Worm (Caenorhabditis elegans): ENCODE data around the gene T01B7.9.

T01B7.9 gene

DNA sequence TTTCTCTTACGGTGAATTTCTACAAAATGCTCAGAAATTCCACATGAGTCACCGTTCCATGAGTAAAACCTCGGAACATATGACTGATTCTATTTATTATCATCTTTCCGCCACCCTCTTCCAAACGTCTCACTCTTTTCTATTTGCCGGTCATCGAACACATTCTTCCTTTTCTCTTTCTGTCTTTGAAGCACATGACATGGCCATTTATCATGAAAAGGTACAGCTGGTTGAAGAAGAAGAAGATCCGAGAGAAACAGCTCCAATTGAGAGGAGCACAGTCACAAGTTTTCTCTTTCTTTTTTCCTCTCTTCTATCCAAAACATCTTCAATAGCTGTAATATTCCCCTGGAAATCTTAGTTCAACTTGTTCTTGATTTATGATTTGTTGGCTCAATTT is 19.6 kb downstream of the T01B7.9 start, which contains the start of gene cup-16:
cup-16 (plus strand) TSS at position 132 of the 400 bp plus-strand sequence.
- TF ChIP-seq dao-5 (tag; optimal IDR thresholded peaks at IDR 0.05) (no peak), W03F9.2 (tag; optimal IDR thresholded peaks at IDR 0.05) (no peak), him-1 (tag; optimal IDR thresholded peaks at IDR 0.05) (no peak)

DNA sequence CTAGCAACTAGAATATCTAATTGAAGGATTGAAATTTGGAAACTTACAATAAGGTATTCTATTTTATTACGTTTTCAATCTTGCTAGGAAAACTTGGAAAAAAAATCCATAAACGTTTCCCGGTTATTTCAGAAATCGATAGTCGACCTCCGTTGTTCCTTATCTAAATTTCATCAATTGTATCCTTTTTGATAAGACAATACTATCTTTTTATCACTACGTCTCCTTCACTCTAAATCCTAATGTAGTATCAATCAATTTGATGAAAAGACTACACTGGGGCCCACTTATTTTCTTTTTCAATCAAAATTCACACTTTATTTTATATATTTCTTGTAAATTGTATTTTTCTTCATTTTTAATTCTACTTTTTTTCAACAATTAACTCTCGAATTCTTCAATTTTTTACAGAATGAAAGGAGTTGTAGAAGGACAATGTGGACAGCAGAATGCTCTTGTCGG is 22.2 kb downstream of the T01B7.9 start, which contains the start of gene prx-5:
prx-5 (plus strand) TSS at position 412 of the 462 bp plus-strand sequence.
- TF ChIP-seq him-1 (tag; optimal IDR thresholded peaks at IDR 0.05): no peak
- no peak for TF ChIP-seq W03F9.2 (tag; optimal IDR thresholded peaks at IDR 0.05)
- no peak for TF ChIP-seq dao-5 (tag; optimal IDR thresholded peaks at IDR 0.05)

DNA sequence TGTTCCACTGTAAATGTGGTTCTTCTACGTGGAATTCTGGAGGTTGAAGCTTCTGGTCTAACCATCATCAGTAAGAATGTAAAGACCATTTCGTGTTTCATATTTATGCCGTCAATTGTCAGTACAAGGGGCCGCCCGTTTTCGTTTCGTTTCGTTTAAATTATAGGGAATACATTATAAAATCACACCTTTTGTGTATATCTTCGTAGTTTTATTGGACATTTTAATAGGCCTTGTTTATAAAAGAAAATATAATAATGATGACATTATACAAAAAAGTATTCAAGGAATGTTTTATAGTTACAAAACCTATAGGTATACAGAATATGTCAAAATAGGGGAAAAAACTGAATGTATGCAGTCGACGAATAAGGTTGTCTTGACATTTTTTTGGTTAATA is 22.9 kb downstream of the T01B7.9 start, which contains the start of gene ceh-7:
ceh-7 (minus strand) TSS at position 101 of the 400 bp plus-strand sequence.
- TF ChIP-seq him-1 (tag; optimal IDR thresholded peaks at IDR 0.05) (no peak), dao-5 (tag; optimal IDR thresholded peaks at IDR 0.05) (no peak), W03F9.2 (tag; optimal IDR thresholded peaks at IDR 0.05) (no peak)

DNA sequence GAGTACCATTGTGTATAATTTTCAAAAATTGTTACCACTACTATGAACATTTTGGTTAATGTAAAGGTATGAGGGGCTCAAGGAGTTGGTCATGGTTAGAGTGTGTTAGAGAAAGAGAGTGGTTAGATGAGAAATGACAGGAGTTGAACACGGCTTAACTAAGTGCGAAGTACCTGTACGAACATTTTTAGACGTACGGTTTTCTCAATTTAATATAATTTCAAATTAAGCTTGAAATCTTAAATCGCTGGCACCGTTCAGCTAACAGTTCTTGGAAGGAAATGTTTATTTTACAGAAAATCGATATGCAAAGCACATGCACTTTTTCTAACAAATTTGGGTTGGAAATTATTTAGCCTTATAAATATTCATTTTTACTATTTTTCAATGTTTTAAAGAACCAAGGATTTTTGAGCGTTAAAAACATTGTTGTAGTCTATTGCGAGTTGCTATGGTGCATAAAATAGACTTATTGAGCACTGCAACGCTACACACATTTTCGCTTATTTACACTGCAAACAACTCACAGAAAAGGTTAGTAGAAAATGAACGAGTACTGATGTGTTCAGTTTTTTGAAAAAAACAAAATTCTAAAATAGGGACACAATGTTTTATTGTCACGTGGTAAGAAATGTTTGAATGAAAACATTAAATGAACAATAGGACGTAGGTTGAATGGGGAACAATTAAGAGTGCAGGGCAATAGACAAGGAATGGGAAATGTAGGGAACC is 24.8 kb downstream of the T01B7.9 start, which contains the start of gene sphk-1:
sphk-1 (minus strand) TSS at position 51 of the 732 bp plus-strand sequence.
- TF ChIP-seq him-1 (tag; optimal IDR thresholded peaks at IDR 0.05) (no peak), dao-5 (tag; optimal IDR thresholded peaks at IDR 0.05) (no peak), W03F9.2 (tag; optimal IDR thresholded peaks at IDR 0.05) (no peak)

DNA sequence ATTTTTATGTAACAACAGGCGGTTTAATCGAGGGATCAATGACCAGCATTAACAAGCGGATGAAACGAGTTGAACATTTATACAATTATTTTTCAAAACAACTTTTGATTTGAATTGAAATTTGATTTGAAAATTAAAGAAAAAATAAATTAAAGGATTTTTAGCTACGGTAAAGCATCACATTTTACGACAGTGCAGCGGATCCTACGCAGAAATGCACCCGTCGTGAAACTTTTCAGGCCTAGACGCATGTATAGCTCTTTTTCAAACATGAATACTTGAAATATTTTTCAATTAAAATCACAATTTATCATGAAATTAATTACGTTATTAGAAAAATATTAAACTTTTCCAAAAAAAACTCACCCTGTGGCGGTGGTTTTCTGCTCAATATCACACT is 25.5 kb downstream of the T01B7.9 start:
- TF ChIP-seq dao-5 (tag; optimal IDR thresholded peaks at IDR 0.05) (no peak), W03F9.2 (tag; optimal IDR thresholded peaks at IDR 0.05) (no peak), him-1 (tag; optimal IDR thresholded peaks at IDR 0.05) (no peak)

DNA sequence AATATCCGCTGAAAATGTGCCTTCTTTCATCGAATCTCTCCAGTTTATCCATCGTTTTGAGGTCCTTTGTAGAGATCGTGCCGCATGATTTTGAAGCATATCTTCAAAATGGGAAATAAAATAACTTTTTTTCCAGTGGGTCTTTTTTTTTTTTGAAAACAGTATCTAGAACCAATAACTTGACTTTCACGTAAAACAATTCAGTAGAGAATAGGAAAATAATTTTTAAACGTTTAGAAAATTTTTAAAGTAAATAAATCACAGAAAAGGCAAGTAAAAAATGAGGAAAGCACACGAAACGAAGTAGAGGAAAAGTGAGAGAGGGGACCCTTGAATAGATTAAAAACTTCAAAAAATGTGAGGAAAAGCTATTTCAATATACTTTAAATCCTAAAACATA is 27.8 kb downstream of the T01B7.9 start, which contains the start of gene chdh-1:
chdh-1 (minus strand) TSS at position 101 of the 400 bp plus-strand sequence.
- TF ChIP-seq W03F9.2 (tag; optimal IDR thresholded peaks at IDR 0.05) (no peak), dao-5 (tag; optimal IDR thresholded peaks at IDR 0.05) (no peak), him-1 (tag; optimal IDR thresholded peaks at IDR 0.05) (no peak)

DNA sequence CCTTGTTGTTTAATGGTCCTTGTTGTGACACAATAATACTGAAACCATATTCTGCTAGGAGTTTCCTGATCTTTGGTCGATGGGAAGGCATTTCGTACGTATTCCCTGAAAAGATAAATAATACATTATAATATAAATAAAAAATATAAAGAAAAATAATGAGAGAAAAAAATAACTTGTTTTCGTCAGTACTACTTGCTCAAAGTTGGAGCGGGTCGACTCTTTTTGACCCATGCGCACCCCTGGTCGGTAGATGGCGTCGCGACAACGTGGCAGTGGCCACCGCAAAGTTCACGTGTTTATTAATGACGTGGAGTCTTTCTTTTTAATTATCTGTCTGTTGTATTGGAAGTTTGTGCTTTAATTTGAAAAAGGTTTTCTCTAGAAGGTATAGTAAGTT is 30.8 kb downstream of the T01B7.9 start, which contains the start of gene C34C6.10:
C34C6.10 (minus strand) TSS at position 101 of the 400 bp plus-strand sequence.
- TF ChIP-seq him-1 (tag; optimal IDR thresholded peaks at IDR 0.05) (no peak), W03F9.2 (tag; optimal IDR thresholded peaks at IDR 0.05) (no peak), dao-5 (tag; optimal IDR thresholded peaks at IDR 0.05) (no peak)

DNA sequence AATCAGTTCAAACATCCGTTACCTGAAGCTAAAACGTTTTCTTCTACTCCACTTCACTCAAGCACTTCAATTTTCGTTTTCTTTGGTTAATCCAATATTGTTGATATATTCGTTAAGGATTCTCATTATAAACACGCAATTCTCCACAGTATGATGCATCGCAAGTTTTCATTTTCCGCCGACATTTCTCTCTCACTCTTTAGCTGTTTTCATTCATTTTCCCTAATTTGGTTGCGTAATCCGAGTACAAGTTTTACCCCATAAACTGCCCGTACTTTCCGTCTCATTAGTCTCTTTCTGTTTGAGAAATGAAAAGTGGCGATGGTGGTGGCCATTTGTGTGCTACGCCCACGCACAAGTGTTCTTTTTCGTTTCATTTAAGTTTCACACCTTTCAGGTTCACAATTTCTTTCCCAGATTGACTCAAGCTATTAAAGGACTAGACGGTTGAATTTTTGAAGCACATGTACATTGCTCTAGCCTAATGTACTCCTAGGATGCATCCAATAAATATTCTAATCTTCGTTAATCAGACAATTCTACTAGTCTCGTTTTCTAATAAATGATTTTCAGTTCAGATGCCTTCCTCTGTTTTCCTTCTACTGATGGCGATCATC is 35.1 kb downstream of the T01B7.9 start, which contains the start of gene C34C6.3:
C34C6.3 (plus strand) TSS at position 567 of the 617 bp plus-strand sequence.
- TF ChIP-seq dao-5 (tag; optimal IDR thresholded peaks at IDR 0.05) (no peak), him-1 (tag; optimal IDR thresholded peaks at IDR 0.05) (no peak), W03F9.2 (tag; optimal IDR thresholded peaks at IDR 0.05) (no peak)

DNA sequence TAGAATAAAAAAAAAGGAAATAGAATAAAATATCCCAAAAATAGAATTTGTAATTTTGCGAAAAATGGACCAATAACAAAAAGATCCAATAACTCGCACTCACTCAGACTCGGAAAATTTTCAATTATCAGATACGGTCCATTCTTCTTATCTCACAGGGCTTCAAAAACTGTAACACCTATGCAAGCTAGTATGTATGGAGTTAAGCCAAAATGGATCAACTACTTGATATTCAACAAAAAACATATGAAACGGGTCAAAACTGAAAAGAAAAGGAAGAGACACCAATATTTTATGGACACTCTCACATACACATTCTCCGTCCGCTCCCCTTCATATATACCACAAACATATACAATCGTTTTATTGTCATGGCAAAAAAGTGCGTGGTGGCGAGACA is 41.0 kb downstream of the T01B7.9 start, which contains the start of gene C34C6.9:
C34C6.9 (plus strand) TSS at position 301 of the 400 bp plus-strand sequence.
- TF ChIP-seq him-1 (tag; optimal IDR thresholded peaks at IDR 0.05) (no peak), dao-5 (tag; optimal IDR thresholded peaks at IDR 0.05) (no peak), W03F9.2 (tag; optimal IDR thresholded peaks at IDR 0.05) (no peak)

DNA sequence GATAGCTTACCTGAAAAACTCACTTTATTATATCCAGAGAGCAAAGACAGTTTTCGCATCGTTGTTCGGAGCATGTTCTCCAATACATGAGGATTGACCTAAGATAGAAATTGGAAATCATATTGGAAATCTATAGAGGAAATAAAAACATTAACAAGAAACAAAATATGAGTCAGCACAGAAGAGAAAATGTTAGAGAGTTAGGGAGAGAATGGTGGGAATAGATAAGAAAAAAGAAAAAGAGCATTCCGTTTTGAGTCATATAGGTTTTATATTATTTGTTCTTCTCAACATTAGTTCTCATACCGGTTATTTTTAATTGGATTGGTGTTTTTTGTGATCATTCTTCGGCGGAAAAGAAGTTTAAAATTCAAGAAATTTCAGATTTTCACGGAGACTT is 41.8 kb downstream of the T01B7.9 start, which contains the start of gene hgap-2:
hgap-2 (minus strand) TSS at position 101 of the 400 bp plus-strand sequence.
- TF ChIP-seq him-1 (tag; optimal IDR thresholded peaks at IDR 0.05) (no peak), W03F9.2 (tag; optimal IDR thresholded peaks at IDR 0.05) (no peak), dao-5 (tag; optimal IDR thresholded peaks at IDR 0.05) (no peak)

DNA sequence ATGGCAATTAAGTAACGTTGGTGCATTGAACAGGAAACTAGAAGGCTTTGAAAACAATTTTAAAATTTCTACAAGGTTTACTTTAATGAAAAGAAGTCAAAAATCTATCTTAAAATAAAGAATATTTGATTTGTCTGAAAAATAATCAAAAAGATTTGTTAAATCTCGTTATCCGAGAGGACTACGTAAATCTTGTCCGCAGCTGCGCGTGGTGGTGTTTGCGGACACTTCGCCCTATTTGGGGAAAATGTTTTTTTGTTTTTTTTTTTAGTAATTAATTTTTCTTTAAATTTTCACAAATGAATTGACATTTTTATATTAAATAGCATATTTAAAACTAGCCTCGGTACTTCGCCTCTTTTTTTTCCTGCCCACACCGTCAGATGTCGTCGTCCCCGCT is 42.7 kb downstream of the T01B7.9 start:
- TF ChIP-seq W03F9.2 (tag; optimal IDR thresholded peaks at IDR 0.05): peak; percentile 72
- TF ChIP-seq dao-5 (tag; optimal IDR thresholded peaks at IDR 0.05): no peak
- peak; percentile 2 for TF ChIP-seq him-1 (tag; optimal IDR thresholded peaks at IDR 0.05)

DNA sequence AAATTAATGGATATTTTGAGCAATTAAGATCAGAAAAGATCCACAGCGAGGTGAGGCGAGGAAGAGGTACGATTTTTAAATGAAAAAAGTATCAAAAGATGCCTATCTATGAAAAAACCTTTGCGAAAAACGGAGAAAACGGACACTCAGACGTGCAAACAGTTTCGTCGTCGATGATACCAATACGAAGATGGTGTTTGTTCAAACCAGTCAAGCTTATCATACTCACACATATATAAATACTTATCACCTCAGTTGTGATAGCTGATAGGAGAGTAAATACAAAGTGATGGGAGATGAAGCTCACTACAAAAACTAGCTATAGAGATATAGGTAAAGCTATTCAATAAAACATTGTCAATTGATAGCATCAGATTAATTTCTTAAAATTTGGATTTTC is 46.8 kb downstream of the T01B7.9 start:
- TF ChIP-seq him-1 (tag; optimal IDR thresholded peaks at IDR 0.05) (no peak), dao-5 (tag; optimal IDR thresholded peaks at IDR 0.05) (no peak), W03F9.2 (tag; optimal IDR thresholded peaks at IDR 0.05) (no peak)

Measured in whole organism, L4/young adult.